Worm (Caenorhabditis elegans) whole organism, midembryonic: ENCODE data around the gene T09F5.1.

Source experiments
- cog-1 ChIP-seq: sonication (generic microtip); optimal IDR thresholded peaks from 2 replicates; lab custom pipeline; 2016; ENCODE audit warnings: missing genetic modification characterization, missing compliant biosample characterization
- klf-2 ChIP-seq: fragments of 200-800 bp; sonication (Bioruptor generic); conservative IDR thresholded peaks from 2 replicates; pipeline ENCODE4 v1.3.6; 2022; ENCODE audit warnings: missing genetic modification reagents, missing genetic modification characterization, missing compliant biosample characterization
- med-1 ChIP-seq: sonication (generic microtip); optimal IDR thresholded peaks from 2 replicates; lab custom pipeline; 2017; ENCODE audit warnings: missing genetic modification characterization, mild to moderate bottlenecking, missing compliant biosample characterization, antibody characterized with exemption, missing genetic modification reagents; ENCODE audit not compliant: insufficient read depth
- ztf-23 ChIP-seq: fragments of 200-800 bp; sonication (Bioruptor generic); IDR thresholded peaks from 2 replicates; pipeline ENCODE4 v1.3.6; 2022; ENCODE audit warnings: missing genetic modification reagents, missing genetic modification characterization, missing compliant biosample characterization

- TF ChIP-seq cog-1 (tag; lab: Kevin White, UChicago) (no peak), med-1 (GFP tag; lab: Kevin White, UChicago) (no peak), ztf-23 (no peak), klf-2 (GFP tag; lab: Robert Waterston, UW) (no peak)
These were observed 43.1 kb downstream of the T09F5.1 start for ce11 chrV:15191971-15192370.
